Fruit fly (Drosophila melanogaster) whole organism, wandering third instar larva: Measurements from ENCODE around the gene RpL30.

Experiments used
- Abd-B ChIP-seq: fragments of >200 bp; optimal IDR thresholded peaks from 2 replicates; lab custom pipeline; 2017; ENCODE audit warnings: missing biosample characterization, missing genetic modification characterization
- CG32264 ChIP-seq: fragments of 200-800 bp; sonication (Bioruptor generic); optimal IDR thresholded peaks from 2 replicates; lab custom pipeline; 2016; ENCODE audit warnings: missing biosample characterization, missing genetic modification characterization
- br ChIP-seq: fragments of 200-800 bp; sonication (Bioruptor generic); optimal IDR thresholded peaks from 2 replicates; lab custom pipeline; 2016; ENCODE audit warnings: missing biosample characterization, missing genetic modification characterization
- pan ChIP-seq: fragments of >200 bp; optimal IDR thresholded peaks from 2 replicates; lab custom pipeline; 2017
- psq ChIP-seq: fragments of 200-800 bp; sonication (Bioruptor generic); optimal IDR thresholded peaks from 3 replicates; lab custom pipeline; 2017; ENCODE audit warnings: missing biosample characterization, mild to moderate bottlenecking, missing genetic modification characterization, moderate library complexity
- usp ChIP-seq: fragments of >200 bp; optimal IDR thresholded peaks from 2 replicates; lab custom pipeline; 2017; ENCODE audit warnings: missing biosample characterization, missing genetic modification characterization

DNA sequence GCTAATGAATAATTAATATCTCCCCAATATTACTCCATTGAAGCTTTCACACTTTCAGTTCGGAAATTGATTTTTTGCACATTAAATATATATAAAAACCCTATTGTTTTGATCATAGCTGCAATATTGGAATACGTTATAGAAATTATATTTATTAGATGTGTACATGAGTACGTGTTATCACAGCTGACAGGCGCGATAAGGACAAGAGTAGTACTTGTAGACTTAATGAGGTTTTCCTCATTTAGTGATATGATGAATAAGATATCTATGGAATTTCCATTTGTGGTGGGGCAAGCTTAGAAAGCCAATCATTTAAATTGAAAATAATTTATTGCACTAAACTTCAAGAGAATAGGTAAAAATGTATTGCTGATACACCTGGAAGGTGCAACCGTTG lies 6.6 kb downstream of the RpL30 start:
- TF ChIP-seq pan (no peak), psq (GFP tag; lab: Kevin White, UChicago) (no peak), usp (GFP tag; lab: Kevin White, UChicago) (no peak), br (GFP tag; lab: Kevin White, UChicago) (no peak), Abd-B (GFP tag; lab: Kevin White, UChicago) (no peak), CG32264 (GFP tag; lab: Kevin White, UChicago) (no peak)
